Worm (Caenorhabditis elegans) whole organism, mixed stage, embryonic: Measurements from ENCODE around the gene C12D5.5.

Experiments
- M03D4.4 ChIP-seq: sonication (generic microtip); optimal IDR thresholded peaks from 2 replicates; lab custom pipeline; 2017; ENCODE audit warnings: mild to moderate bottlenecking, missing genetic modification characterization, missing compliant biosample characterization
- bed-3 ChIP-seq: fragments of 200-800 bp; sonication (Bioruptor generic); optimal IDR thresholded peaks from 3 replicates; lab custom pipeline; 2018; ENCODE audit warnings: mild to moderate bottlenecking, missing genetic modification characterization, moderate library complexity, missing compliant biosample characterization
- blmp-1 ChIP-seq: fragments of 150-350 bp; optimal IDR thresholded peaks from 2 replicates; lab custom pipeline; 2014; ENCODE audit warnings: missing biosample characterization, missing genetic modification characterization
- ceh-39 ChIP-seq: fragments of 150-350 bp; optimal IDR thresholded peaks from 2 replicates; lab custom pipeline; 2014; ENCODE audit warnings: missing biosample characterization, missing genetic modification characterization
- ceh-43 ChIP-seq: fragments of 200-800 bp; sonication (Bioruptor generic); optimal IDR thresholded peaks from 2 replicates; lab custom pipeline; 2018; ENCODE audit warnings: mild to moderate bottlenecking, missing genetic modification characterization, moderate library complexity, missing compliant biosample characterization
- ceh-83 ChIP-seq: fragments of 200-800 bp; sonication (Bioruptor generic); optimal IDR thresholded peaks from 2 replicates; lab custom pipeline; 2018; ENCODE audit warnings: mild to moderate bottlenecking, missing genetic modification characterization, missing compliant biosample characterization
- cnd-1 ChIP-seq: fragments of 200-800 bp; sonication (Bioruptor generic); optimal IDR thresholded peaks from 2 replicates; lab custom pipeline; 2018; ENCODE audit warnings: mild to moderate bottlenecking, missing genetic modification characterization, missing compliant biosample characterization
- drap-1 ChIP-seq: fragments of 200-800 bp; sonication (Bioruptor generic); optimal IDR thresholded peaks from 3 replicates; lab custom pipeline; 2018; ENCODE audit warnings: mild to moderate bottlenecking, missing genetic modification characterization, missing compliant biosample characterization
- elt-3 ChIP-seq: fragments of 150-350 bp; optimal IDR thresholded peaks from 2 replicates; lab custom pipeline; 2014; ENCODE audit warnings: missing biosample characterization, missing genetic modification characterization
- flh-1 ChIP-seq: fragments of 200-800 bp; sonication (Bioruptor generic); optimal IDR thresholded peaks from 2 replicates; lab custom pipeline; 2018; ENCODE audit warnings: mild to moderate bottlenecking, missing genetic modification characterization, moderate library complexity, missing compliant biosample characterization
- ham-2 ChIP-seq: fragments of 200-800 bp; sonication (Bioruptor generic); optimal IDR thresholded peaks from 2 replicates; lab custom pipeline; 2018; ENCODE audit warnings: mild to moderate bottlenecking, missing genetic modification characterization, missing compliant biosample characterization
- hlh-1 ChIP-seq: fragments of 150-350 bp; optimal IDR thresholded peaks from 2 replicates; lab custom pipeline; 2014; ENCODE audit warnings: missing biosample characterization, missing genetic modification reagents, missing genetic modification characterization
- lin-13 ChIP-seq: fragments of 150-350 bp; optimal IDR thresholded peaks from 2 replicates; lab custom pipeline; 2014; ENCODE audit warnings: missing biosample characterization, missing genetic modification characterization
- lin-32 ChIP-seq: fragments of 200-800 bp; sonication (Bioruptor generic); optimal IDR thresholded peaks from 2 replicates; lab custom pipeline; 2018; ENCODE audit warnings: mild to moderate bottlenecking, missing genetic modification characterization, missing compliant biosample characterization
- lsy-2 ChIP-seq: fragments of 150-350 bp; optimal IDR thresholded peaks from 2 replicates; lab custom pipeline; 2014; ENCODE audit warnings: missing biosample characterization, missing genetic modification characterization
- mab-5 ChIP-seq: fragments of 150-350 bp; optimal IDR thresholded peaks from 2 replicates; lab custom pipeline; 2014; ENCODE audit warnings: missing biosample characterization, missing genetic modification characterization
- mep-1 ChIP-seq: fragments of 150-350 bp; optimal IDR thresholded peaks from 2 replicates; lab custom pipeline; 2017; ENCODE audit warnings: missing biosample characterization, missing genetic modification reagents, missing genetic modification characterization, inconsistent platforms
- mls-2 ChIP-seq: sonication (generic microtip); optimal IDR thresholded peaks from 2 replicates; lab custom pipeline; 2016; ENCODE audit warnings: mild to moderate bottlenecking, missing genetic modification characterization, moderate library complexity, missing compliant biosample characterization
- nhr-12 ChIP-seq: fragments of 150-350 bp; optimal IDR thresholded peaks from 2 replicates; lab custom pipeline; 2014; ENCODE audit warnings: missing biosample characterization, missing genetic modification characterization
- nhr-2 ChIP-seq: fragments of 150-350 bp; optimal IDR thresholded peaks from 2 replicates; lab custom pipeline; 2014; ENCODE audit warnings: missing biosample characterization, missing genetic modification characterization
- nhr-237 ChIP-seq: fragments of 150-350 bp; optimal IDR thresholded peaks from 2 replicates; lab custom pipeline; 2014; ENCODE audit warnings: missing biosample characterization, missing genetic modification characterization
- nhr-76 ChIP-seq: sonication (generic microtip); optimal IDR thresholded peaks from 2 replicates; lab custom pipeline; 2017; ENCODE audit warnings: missing biosample characterization, missing genetic modification characterization
- sem-2 ChIP-seq: fragments of 200-800 bp; sonication (Bioruptor generic); optimal IDR thresholded peaks from 2 replicates; lab custom pipeline; 2018; ENCODE audit warnings: mild to moderate bottlenecking, missing genetic modification characterization, missing compliant biosample characterization
- snpc-4 ChIP-seq: fragments of 150-350 bp; optimal IDR thresholded peaks from 2 replicates; lab custom pipeline; 2014; ENCODE audit warnings: missing biosample characterization, missing genetic modification characterization
- sptf-1 ChIP-seq: sonication (generic microtip); optimal IDR thresholded peaks from 2 replicates; lab custom pipeline; 2017; ENCODE audit warnings: mild to moderate bottlenecking, missing genetic modification characterization, moderate library complexity, missing compliant biosample characterization
- tbx-8 ChIP-seq: fragments of 200-800 bp; sonication (Bioruptor generic); optimal IDR thresholded peaks from 2 replicates; lab custom pipeline; 2018; ENCODE audit warnings: mild to moderate bottlenecking, missing genetic modification characterization, moderate library complexity, missing compliant biosample characterization
- unc-120 ChIP-seq: sonication (generic microtip); optimal IDR thresholded peaks from 2 replicates; lab custom pipeline; 2017; ENCODE audit warnings: missing genetic modification characterization, missing compliant biosample characterization; ENCODE audit not compliant: poor library complexity, severe bottlenecking
- unc-39 ChIP-seq: fragments of 150-350 bp; optimal IDR thresholded peaks from 2 replicates; lab custom pipeline; 2014; ENCODE audit warnings: missing biosample characterization, missing genetic modification characterization
- unc-62 ChIP-seq: fragments of 150-350 bp; optimal IDR thresholded peaks from 2 replicates; lab custom pipeline; 2014; ENCODE audit warnings: missing biosample characterization, missing genetic modification reagents, missing genetic modification characterization
- zip-8 ChIP-seq: fragments of 150-350 bp; optimal IDR thresholded peaks from 2 replicates; lab custom pipeline; 2014; ENCODE audit warnings: missing biosample characterization, missing genetic modification characterization
- ztf-11 ChIP-seq: fragments of 150-350 bp; optimal IDR thresholded peaks from 2 replicates; lab custom pipeline; 2014; ENCODE audit warnings: missing biosample characterization, missing genetic modification characterization

The C12D5.5 gene

DNA sequence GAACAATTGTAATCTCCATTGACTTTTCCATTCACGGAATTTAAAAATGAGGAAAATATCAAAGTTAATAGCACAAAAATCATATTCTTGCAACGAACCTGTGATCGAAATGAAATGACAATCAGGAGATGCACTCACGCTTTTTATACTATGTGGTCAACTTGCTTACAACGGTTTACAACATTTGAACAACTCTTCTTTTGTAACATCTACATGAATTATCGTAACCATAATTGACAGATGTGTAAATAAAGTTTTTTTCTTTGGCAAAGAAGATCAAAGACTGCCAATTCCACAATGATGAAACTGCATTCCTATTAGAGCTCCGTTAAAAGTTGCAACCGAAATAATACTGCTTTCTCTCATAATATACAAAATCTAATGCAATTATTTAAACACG, 28.3 kb upstream of the C12D5.5 start, which contains the start of gene F07C4.10:
F07C4.10 (minus strand) TSS at position 101 of the 400 bp plus-strand sequence.
- TF ChIP-seq sem-2 (GFP tag; lab: Kevin White, UChicago) (no peak), M03D4.4 (no peak), nhr-76 (tag; lab: Kevin White, UChicago) (no peak), unc-39 (tag; lab: Kevin White, UChicago) (no peak), ztf-11 (tag; lab: Kevin White, UChicago) (no peak), mep-1 (tag; lab: Kevin White, UChicago) (no peak), nhr-237 (tag; lab: Kevin White, UChicago) (no peak), nhr-2 (tag; lab: Kevin White, UChicago) (no peak), mls-2 (tag; lab: Kevin White, UChicago) (no peak), sptf-1 (tag; lab: Kevin White, UChicago) (no peak), blmp-1 (tag; lab: Kevin White, UChicago) (no peak), zip-8 (tag; lab: Kevin White, UChicago) (no peak)

DNA sequence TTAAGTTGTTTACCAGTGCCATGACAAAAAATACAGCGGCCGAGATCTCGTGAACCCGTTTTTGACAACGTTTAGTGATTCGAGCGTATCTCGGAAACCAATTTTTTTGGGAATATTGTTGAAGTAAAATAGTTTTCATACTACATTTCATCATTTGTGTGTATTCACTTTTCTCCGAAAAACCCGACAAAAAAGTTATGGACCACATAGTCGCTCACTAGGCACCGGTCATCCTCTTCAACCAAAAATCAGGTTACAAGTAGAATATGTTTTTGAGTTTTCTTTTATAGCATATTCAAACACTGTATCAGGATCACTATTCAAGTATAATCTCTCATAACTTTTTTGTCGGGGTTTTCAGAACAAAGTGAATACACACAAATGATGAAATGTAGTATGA, 26.3 kb upstream of the C12D5.5 start:
- TF ChIP-seq sptf-1 (tag; lab: Kevin White, UChicago) (no peak), unc-39 (tag; lab: Kevin White, UChicago) (no peak), lin-32 (GFP tag; lab: Kevin White, UChicago) (no peak), unc-62 (no peak), lsy-2 (tag; lab: Kevin White, UChicago) (no peak), flh-1 (no peak)

DNA sequence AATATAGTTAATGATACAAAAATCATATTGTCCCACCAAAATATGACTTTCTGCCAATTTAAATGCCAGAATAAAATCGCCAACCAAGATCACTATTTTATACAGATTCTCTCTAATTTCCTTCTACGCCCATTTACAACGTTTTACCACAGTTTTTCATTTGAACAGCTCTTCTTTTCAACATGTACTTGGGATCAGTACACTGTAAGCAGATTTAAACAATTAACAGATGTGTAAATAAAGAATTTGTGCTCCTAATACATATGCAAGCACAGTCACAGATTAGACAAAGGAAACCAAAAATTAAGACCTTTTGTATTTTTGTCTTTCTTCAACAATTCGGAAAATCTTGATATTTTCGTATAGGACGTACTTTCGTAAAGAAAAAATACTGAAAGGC, 24.6 kb upstream of the C12D5.5 start, which contains the start of gene F07C4.11:
F07C4.11 (minus strand) TSS at position 101 of the 400 bp plus-strand sequence.
- TF ChIP-seq lsy-2 (tag; lab: Kevin White, UChicago) (no peak), flh-1 (no peak), elt-3 (tag; lab: Kevin White, UChicago) (no peak), hlh-1 (tag; lab: Kevin White, UChicago) (no peak), ceh-83 (GFP tag; lab: Kevin White, UChicago) (no peak), lin-13 (no peak), mls-2 (tag; lab: Kevin White, UChicago) (no peak), mab-5 (tag; lab: Kevin White, UChicago) (no peak), tbx-8 (GFP tag; lab: Kevin White, UChicago) (no peak), nhr-12 (tag; lab: Kevin White, UChicago) (no peak)

DNA sequence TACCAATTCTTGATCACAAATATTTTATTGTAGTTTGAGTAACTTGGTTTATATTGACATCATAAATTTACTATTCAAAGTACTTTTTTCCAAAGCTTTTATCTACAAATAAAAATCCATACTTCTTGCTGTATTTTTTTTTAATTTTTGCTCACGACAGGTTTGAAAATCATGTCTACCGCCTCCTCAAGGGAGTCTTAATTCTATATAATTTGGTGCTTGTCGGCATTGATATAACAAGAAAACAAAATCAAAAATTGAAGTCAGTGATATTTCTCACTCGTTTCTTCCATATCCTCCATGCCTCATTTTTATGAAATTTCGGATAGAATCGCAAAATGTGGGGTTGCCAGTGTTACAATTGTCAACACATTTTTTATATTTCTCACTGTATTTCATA, 22.6 kb upstream of the C12D5.5 start, which contains the start of gene str-47:
str-47 (plus strand) TSS at position 301 of the 400 bp plus-strand sequence.
- TF ChIP-seq sem-2 (GFP tag; lab: Kevin White, UChicago) (no peak), tbx-8 (GFP tag; lab: Kevin White, UChicago) (no peak), mep-1 (tag; lab: Kevin White, UChicago) (no peak), mls-2 (tag; lab: Kevin White, UChicago) (no peak), elt-3 (tag; lab: Kevin White, UChicago) (no peak), nhr-76 (tag; lab: Kevin White, UChicago) (no peak), sptf-1 (tag; lab: Kevin White, UChicago) (no peak), nhr-12 (tag; lab: Kevin White, UChicago) (no peak), ceh-43 (GFP tag; lab: Kevin White, UChicago) (no peak), zip-8 (tag; lab: Kevin White, UChicago) (no peak), ceh-39 (no peak), bed-3 (GFP tag; lab: Kevin White, UChicago) (no peak), nhr-237 (tag; lab: Kevin White, UChicago) (no peak), lsy-2 (tag; lab: Kevin White, UChicago) (no peak)

DNA sequence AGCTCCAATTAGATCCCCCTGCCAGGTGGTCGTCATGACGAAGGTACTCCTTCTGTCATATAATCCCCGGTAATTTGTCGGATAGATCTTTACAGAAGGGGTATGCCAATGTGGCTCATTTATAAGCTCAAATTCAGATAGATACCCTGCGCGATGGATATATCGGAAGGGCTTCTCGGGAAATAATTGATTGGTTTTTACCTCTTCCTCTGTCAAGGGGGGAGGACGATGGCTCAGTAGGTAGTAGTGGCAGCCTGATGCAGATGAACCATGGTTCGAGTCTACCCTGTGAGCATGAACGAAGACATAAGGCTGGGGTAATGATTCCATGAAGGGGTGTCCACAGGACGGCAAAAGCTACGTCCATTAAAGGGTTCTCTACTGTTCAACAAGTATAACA, 20.9 kb upstream of the C12D5.5 start:
- no peak for TF ChIP-seq zip-8 (tag; lab: Kevin White, UChicago)
- no peak for TF ChIP-seq lin-32 (GFP tag; lab: Kevin White, UChicago)
- TF ChIP-seq lin-13: no peak
- no peak for TF ChIP-seq drap-1
- TF ChIP-seq mep-1 (tag; lab: Kevin White, UChicago): no peak
- TF ChIP-seq cnd-1 (tag; lab: Kevin White, UChicago): no peak
- TF ChIP-seq nhr-76 (tag; lab: Kevin White, UChicago): no peak
- TF ChIP-seq M03D4.4: no peak
- TF ChIP-seq ham-2: no peak
- TF ChIP-seq tbx-8 (GFP tag; lab: Kevin White, UChicago): no peak
- TF ChIP-seq mab-5 (tag; lab: Kevin White, UChicago): no peak
- TF ChIP-seq unc-120: no peak
- no peak for TF ChIP-seq sem-2 (GFP tag; lab: Kevin White, UChicago)
- TF ChIP-seq nhr-12 (tag; lab: Kevin White, UChicago): no peak
- TF ChIP-seq elt-3 (tag; lab: Kevin White, UChicago): no peak
- no peak for TF ChIP-seq hlh-1 (tag; lab: Kevin White, UChicago)
- no peak for TF ChIP-seq snpc-4 (tag; lab: Kevin White, UChicago)
